Fruit fly (Drosophila melanogaster): ENCODE measurements around the gene CG44838.

DNA sequence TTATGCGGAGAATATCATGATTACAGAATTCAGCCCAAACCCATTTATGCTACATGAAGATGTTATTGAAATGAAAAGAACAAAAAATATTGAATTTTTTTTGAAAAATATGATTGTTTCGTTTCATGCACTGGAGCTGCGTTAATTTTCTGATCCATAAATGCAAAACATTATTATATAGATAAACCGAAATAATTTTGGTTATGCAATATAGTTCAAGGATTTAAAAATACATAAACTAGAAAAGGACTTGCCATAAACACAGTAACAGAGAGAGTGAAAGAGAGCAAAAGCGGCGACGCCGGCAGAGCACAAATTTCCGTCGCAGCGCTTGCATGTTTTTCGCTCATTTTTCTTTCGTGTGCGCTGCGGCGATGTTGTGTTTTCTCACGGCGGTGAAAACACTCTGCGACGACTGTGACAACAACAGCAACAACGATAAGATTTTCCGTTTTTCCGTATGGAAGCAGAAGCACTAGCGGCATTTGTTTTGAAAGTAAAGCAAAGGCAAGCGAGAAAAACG lies 1.5 kb downstream of the CG44838 start:
- no peak for TF ChIP-seq h (optimal IDR thresholded peaks at IDR 0.05)
- TF ChIP-seq ttk (optimal IDR thresholded peaks at IDR 0.05): no peak
- TF ChIP-seq insv (optimal IDR thresholded peaks at IDR 0.05): no peak
- TF ChIP-seq Myc (optimal IDR thresholded peaks at IDR 0.05): no peak
